Worm (Caenorhabditis elegans): ENCODE data around the gene skr-6.

ce11 chrV:18299313-18299712, 29.5 kb upstream of the skr-6 start:
- TF ChIP-seq hnd-1 (tag; optimal IDR thresholded peaks at IDR 0.05) (no peak), hmg-4 (GFP tag; optimal IDR thresholded peaks at IDR 0.05) (no peak), ama-1 (optimal IDR thresholded peaks at IDR 0.05) (no peak), scrt-1 (GFP tag; IDR thresholded peaks at IDR 0.05) (no peak), tbx-37 (GFP tag; conservative IDR thresholded peaks at IDR 0.05) (no peak), ets-7 (tag; optimal IDR thresholded peaks at IDR 0.05) (no peak), aly-1 (tag; optimal IDR thresholded peaks at IDR 0.05) (no peak), hmbx-1 (tag; optimal IDR thresholded peaks at IDR 0.05) (no peak), tbx-11 (GFP tag; IDR thresholded peaks at IDR 0.05) (no peak), ceh-13 (GFP tag; optimal IDR thresholded peaks at IDR 0.05) (no peak), B0310.2 (tag; optimal IDR thresholded peaks at IDR 0.05) (no peak), sea-1 (GFP tag; conservative IDR thresholded peaks at IDR 0.05) (no peak)

Measured in whole organism, early embryonic.